Worm (Caenorhabditis elegans): ENCODE data around the gene F47H4.2.

DNA sequence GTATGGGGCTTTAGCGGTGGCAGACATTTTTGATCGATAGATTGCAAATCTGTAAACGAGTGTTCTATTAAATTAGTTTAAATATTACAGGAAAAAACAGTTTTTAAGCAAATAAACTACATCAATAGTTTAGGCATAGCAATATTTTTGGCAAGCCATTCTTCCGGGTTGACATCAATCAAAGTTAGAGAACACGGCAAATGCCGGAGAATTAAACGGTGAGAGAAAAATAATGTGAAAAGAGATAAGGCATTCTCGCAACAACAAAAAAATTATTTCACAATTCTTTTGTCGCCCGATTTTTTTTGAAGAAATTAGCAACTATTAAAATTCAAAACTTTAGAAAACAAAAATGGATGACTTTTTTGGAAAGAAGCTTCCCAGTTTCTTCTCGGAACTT lies 8.2 kb upstream of the F47H4.2 start, which contains the start of the genes fbxa-188 and fbxa-189:
- no peak for TF ChIP-seq flt-1 (GFP tag; IDR thresholded peaks at IDR 0.05)
- TF ChIP-seq ref-1 (GFP tag; conservative IDR thresholded peaks at IDR 0.05): no peak

Measured in whole organism, midembryonic.